Fruit fly (Drosophila melanogaster): ENCODE data around the gene CG4829.

Gene CG4829

DNA sequence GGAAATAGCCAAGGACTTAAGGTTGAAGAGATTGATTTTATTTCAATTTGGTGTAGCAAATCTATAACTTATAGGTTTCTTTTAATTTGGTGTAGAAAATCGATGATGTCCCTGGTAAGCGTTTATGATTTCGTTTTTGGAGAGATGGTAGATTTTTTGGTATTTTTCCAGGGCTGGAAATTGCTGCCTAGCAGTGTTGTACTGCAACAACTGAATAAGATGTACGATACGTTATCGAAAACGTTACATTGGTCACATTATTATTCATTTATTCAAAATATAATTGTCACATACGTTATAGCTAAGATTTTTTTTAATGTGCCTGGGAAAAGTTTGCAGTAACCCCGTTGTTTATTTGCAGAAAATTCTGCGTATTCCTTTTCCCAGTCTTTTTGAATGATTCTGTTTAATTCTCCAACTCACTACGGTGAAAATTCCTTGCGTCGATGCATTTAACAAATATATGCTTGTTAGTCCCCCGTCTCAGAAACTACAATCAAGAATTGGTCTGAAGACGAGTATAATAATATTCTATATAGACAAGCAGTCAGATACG lies 24.6 kb upstream of the CG4829 start, which contains the start of the genes CG9609 and Sap30 (continued):
- no peak for TF ChIP-seq nau (GFP tag; optimal IDR thresholded peaks at IDR 0.05)
- no peak for TF ChIP-seq Blimp-1 (GFP tag; optimal IDR thresholded peaks at IDR 0.05)
- TF ChIP-seq CG32772 (GFP tag; IDR thresholded peaks at IDR 0.05) = no peak
- no peak for TF ChIP-seq CG14441 (GFP tag; IDR thresholded peaks at IDR 0.05)
- TF ChIP-seq Jarid2 (GFP tag; optimal IDR thresholded peaks at IDR 0.05) = no peak
- no peak for TF ChIP-seq NC2α (GFP tag; optimal IDR thresholded peaks at IDR 0.05)
- TF ChIP-seq CG3407 (GFP tag; optimal IDR thresholded peaks at IDR 0.05) = no peak
- no peak for TF ChIP-seq CG10209 (GFP tag; optimal IDR thresholded peaks at IDR 0.05)
- no peak for TF ChIP-seq Sox100B (GFP tag; optimal IDR thresholded peaks at IDR 0.05)
- TF ChIP-seq dmrt99B (tag; optimal IDR thresholded peaks at IDR 0.05) = no peak
- TF ChIP-seq mld (GFP tag; IDR thresholded peaks at IDR 0.05; ENCODE audit: partially characterized antibody) = no peak
- TF ChIP-seq her (GFP tag; optimal IDR thresholded peaks at IDR 0.05) = no peak
- TF ChIP-seq CG16813 (GFP tag; IDR thresholded peaks at IDR 0.05; ENCODE audit: partially characterized antibody) = no peak
- TF ChIP-seq twi (tag; optimal IDR thresholded peaks at IDR 0.05) = no peak
- TF ChIP-seq bab2 (GFP tag; optimal IDR thresholded peaks at IDR 0.05) = no peak
- no peak for TF ChIP-seq CG11695 (GFP tag; IDR thresholded peaks at IDR 0.05)
- TF ChIP-seq CG4360 (GFP tag; IDR thresholded peaks at IDR 0.05) = no peak
- TF ChIP-seq CG3995 (GFP tag; optimal IDR thresholded peaks at IDR 0.05) = peak; percentile 72
- TF ChIP-seq lilli (GFP tag; optimal IDR thresholded peaks at IDR 0.05) = no peak
- peak; percentile 35; the same call in 1 of the 2 replicates for TF ChIP-seq MBD-R2 (GFP tag; IDR thresholded peaks at IDR 0.05)
- no peak for TF ChIP-seq lbe (GFP tag; optimal IDR thresholded peaks at IDR 0.05)
- no peak for TF ChIP-seq cwo (GFP tag; optimal IDR thresholded peaks at IDR 0.05)
- TF ChIP-seq dmrt11E (tag; optimal IDR thresholded peaks at IDR 0.05) = no peak
- TF ChIP-seq chinmo (GFP tag; IDR thresholded peaks at IDR 0.05; ENCODE audit: partially characterized antibody) = no peak
- TF ChIP-seq Rfx (GFP tag; IDR thresholded peaks at IDR 0.05) = peak; percentile 13; the same call in 1 of the 2 replicates
- peak; percentile 98 for TF ChIP-seq CG2116 (GFP tag; optimal IDR thresholded peaks at IDR 0.05)
- no peak for TF ChIP-seq CG6689 (GFP tag; IDR thresholded peaks at IDR 0.05)
- TF ChIP-seq stwl (tag; optimal IDR thresholded peaks at IDR 0.05) = peak; percentile 89
- no peak for TF ChIP-seq CG5180 (GFP tag; optimal IDR thresholded peaks at IDR 0.05)
- no peak for TF ChIP-seq HmgZ (tag; optimal IDR thresholded peaks at IDR 0.05)
- TF ChIP-seq vvl (GFP tag; IDR thresholded peaks at IDR 0.05) = 0 out of 2 replicates have a peak, but pooled peaks have one; percentile 30
- TF ChIP-seq CG12659 (GFP tag; optimal IDR thresholded peaks at IDR 0.05) = peak; percentile 27
- TF ChIP-seq CG3847 (GFP tag; IDR thresholded peaks at IDR 0.05) = peak; percentile 18; the same call in 1 of the 2 replicates
- peak; percentile 17 for TF ChIP-seq Dek (tag; optimal IDR thresholded peaks at IDR 0.05)
- TF ChIP-seq bowl (GFP tag; IDR thresholded peaks at IDR 0.05) = no peak
- no peak for TF ChIP-seq trem (tag; optimal IDR thresholded peaks at IDR 0.05)
- TF ChIP-seq CG32532 (GFP tag; IDR thresholded peaks at IDR 0.05) = no peak
- no peak for TF ChIP-seq CG5953 (GFP tag; IDR thresholded peaks at IDR 0.05)
- TF ChIP-seq CG10147 (GFP tag; optimal IDR thresholded peaks at IDR 0.05) = no peak
- TF ChIP-seq Dref (GFP tag; IDR thresholded peaks at IDR 0.05) = peak; percentile 73
- no peak for TF ChIP-seq hth (optimal IDR thresholded peaks at IDR 0.05)
- no peak for TF ChIP-seq grau (tag; optimal IDR thresholded peaks at IDR 0.05)
- TF ChIP-seq bbx (GFP tag; IDR thresholded peaks at IDR 0.05; ENCODE audit: partially characterized antibody) = no peak; the same call in 1 of the 2 replicates
- no peak for TF ChIP-seq CG8924 (tag; optimal IDR thresholded peaks at IDR 0.05)
- 0 out of 3 replicates have a peak, but pooled peaks have one; percentile 15 for TF ChIP-seq gce (GFP tag; IDR thresholded peaks at IDR 0.05)
- no peak for TF ChIP-seq luna (GFP tag; optimal IDR thresholded peaks at IDR 0.05)
- TF ChIP-seq CG4617 (GFP tag; optimal IDR thresholded peaks at IDR 0.05; ENCODE audit: borderline replicate concordance) = peak; percentile 38
- TF ChIP-seq ewg (GFP tag; optimal IDR thresholded peaks at IDR 0.05) = no peak
- TF ChIP-seq eve (GFP tag; optimal IDR thresholded peaks at IDR 0.05) = no peak
- TF ChIP-seq CG1233 (GFP tag; optimal IDR thresholded peaks at IDR 0.05) = no peak

All from whole organism, embryonic.